Worm (Caenorhabditis elegans) whole organism, late embryonic: ENCODE measurements around the gene Y51H4A.6.

Experiments
- C38D4.7 ChIP-seq: fragments of 200-800 bp; sonication (Bioruptor generic); optimal IDR thresholded peaks from 2 replicates; lab custom pipeline; 2018; ENCODE audit warnings: mild to moderate bottlenecking, missing genetic modification characterization, moderate library complexity, missing compliant biosample characterization
- F13H6.1 ChIP-seq: sonication (generic microtip); optimal IDR thresholded peaks from 2 replicates; lab custom pipeline; 2016; ENCODE audit warnings: missing genetic modification characterization, missing compliant biosample characterization
- T23F11.4 ChIP-seq: fragments of 200-800 bp; sonication (Bioruptor generic); optimal IDR thresholded peaks from 2 replicates; lab custom pipeline; 2018; ENCODE audit warnings: mild to moderate bottlenecking, missing genetic modification characterization, missing compliant biosample characterization
- ceh-2 ChIP-seq: sonication (generic microtip); optimal IDR thresholded peaks from 2 replicates; lab custom pipeline; 2016; ENCODE audit warnings: missing genotype, missing genetic modification characterization, missing compliant biosample characterization
- ceh-22 ChIP-seq: sonication (generic microtip); optimal IDR thresholded peaks from 2 replicates; lab custom pipeline; 2017; ENCODE audit warnings: missing biosample characterization, missing genetic modification characterization
- ceh-30 ChIP-seq: fragments of 150-350 bp; optimal IDR thresholded peaks from 2 replicates; lab custom pipeline; 2014; ENCODE audit warnings: missing biosample characterization, missing genetic modification characterization
- ceh-31 ChIP-seq: sonication (generic microtip); optimal IDR thresholded peaks from 2 replicates; lab custom pipeline; 2016; ENCODE audit warnings: missing genetic modification characterization, missing compliant biosample characterization
- ceh-34 ChIP-seq: sonication (generic microtip); optimal IDR thresholded peaks from 2 replicates; lab custom pipeline; 2016; ENCODE audit warnings: mild to moderate bottlenecking, missing genetic modification characterization, missing compliant biosample characterization
- elt-4 ChIP-seq: sonication (generic microtip); optimal IDR thresholded peaks from 2 replicates; lab custom pipeline; 2016; ENCODE audit warnings: missing genetic modification characterization, missing compliant biosample characterization
- fkh-6 ChIP-seq: sonication (generic microtip); optimal IDR thresholded peaks from 2 replicates; lab custom pipeline; 2016; ENCODE audit warnings: missing genetic modification characterization, missing compliant biosample characterization
- gmeb-2 ChIP-seq: sonication (generic microtip); optimal IDR thresholded peaks from 2 replicates; lab custom pipeline; 2016; ENCODE audit warnings: missing genetic modification characterization, inconsistent platforms, missing compliant biosample characterization
- hlh-13 ChIP-seq: fragments of 200-800 bp; sonication (Bioruptor generic); optimal IDR thresholded peaks from 2 replicates; lab custom pipeline; 2018; ENCODE audit warnings: mild to moderate bottlenecking, missing genetic modification characterization, missing compliant biosample characterization
- hlh-15 ChIP-seq: sonication (generic microtip); optimal IDR thresholded peaks from 2 replicates; lab custom pipeline; 2016; ENCODE audit warnings: missing genetic modification characterization, missing compliant biosample characterization
- nhr-11 ChIP-seq: fragments of 150-350 bp; optimal IDR thresholded peaks from 2 replicates; lab custom pipeline; 2014; ENCODE audit warnings: missing biosample characterization, missing genetic modification characterization
- pag-3 ChIP-seq: sonication (generic microtip); optimal IDR thresholded peaks from 2 replicates; lab custom pipeline; 2016; ENCODE audit warnings: missing compliant biosample characterization, missing genetic modification characterization, borderline replicate concordance
- pha-4 ChIP-seq: fragments of 150-350 bp; optimal IDR thresholded peaks from 2 replicates; lab custom pipeline; 2018; ENCODE audit warnings: missing biosample characterization, missing genetic modification reagents, missing genetic modification characterization
- pqm-1 ChIP-seq: sonication (generic microtip); optimal IDR thresholded peaks from 2 replicates; lab custom pipeline; 2016; ENCODE audit warnings: missing genetic modification characterization, missing compliant biosample characterization
- rnt-1 ChIP-seq: sonication (generic microtip); optimal IDR thresholded peaks from 2 replicates; lab custom pipeline; 2016; ENCODE audit warnings: missing genetic modification characterization, missing compliant biosample characterization
- sdc-2 ChIP-seq: sonication (generic microtip); optimal IDR thresholded peaks from 2 replicates; lab custom pipeline; 2016; ENCODE audit warnings: missing genotype, missing genetic modification characterization, missing compliant biosample characterization
- sox-2 ChIP-seq: fragments of 200-800 bp; sonication (Bioruptor generic); IDR thresholded peaks from 2 replicates; pipeline ENCODE4 v1.3.6; 2022; ENCODE audit warnings: missing genetic modification reagents, missing genetic modification characterization, missing compliant biosample characterization
- sox-4 ChIP-seq: sonication (generic microtip); optimal IDR thresholded peaks from 2 replicates; lab custom pipeline; 2017; ENCODE audit warnings: mild to moderate bottlenecking, missing genetic modification characterization, inconsistent platforms, missing compliant biosample characterization
- unc-42 ChIP-seq: sonication (generic microtip); optimal IDR thresholded peaks from 2 replicates; lab custom pipeline; 2016; ENCODE audit warnings: missing genotype, missing genetic modification characterization, missing compliant biosample characterization

Y51H4A.6 gene

ce11 chrIV:16551457-16551856 is 18.0 kb downstream of the Y51H4A.6 start:
- no peak for TF ChIP-seq rnt-1 (tag; lab: Kevin White, UChicago)
- TF ChIP-seq, all 69 proteins: peak for 0

- TF ChIP-seq ceh-2 (tag; lab: Kevin White, UChicago), result no peak
- no peak for TF ChIP-seq unc-42 (tag; lab: Kevin White, UChicago)
- no peak for TF ChIP-seq ceh-31 (tag; lab: Kevin White, UChicago)
- no peak for TF ChIP-seq elt-4 (tag; lab: Kevin White, UChicago)
- TF ChIP-seq nhr-11, result no peak
- no peak for TF ChIP-seq gmeb-2
- no peak for TF ChIP-seq sox-2 (GFP tag; lab: Robert Waterston, UW)
- TF ChIP-seq pha-4 (tag; lab: Kevin White, UChicago), result no peak
- no peak for TF ChIP-seq sdc-2 (tag; lab: Kevin White, UChicago)
- TF ChIP-seq pqm-1 (tag; lab: Kevin White, UChicago), result no peak
- no peak for TF ChIP-seq pag-3 (tag; lab: Kevin White, UChicago)
- TF ChIP-seq ceh-34 (tag; lab: Kevin White, UChicago), result no peak
- no peak for TF ChIP-seq C38D4.7 (GFP tag; lab: Kevin White, UChicago)
Observed at ce11 chrIV:16560971-16561370, 27.5 kb downstream of the Y51H4A.6 start.

ce11 chrIV:16578449-16578848 is 45.0 kb downstream of the Y51H4A.6 start, which contains the start of gene Y51H4A.8:
TSS of gene Y51H4A.8 (minus strand) at chrIV:16578549.
- TF ChIP-seq ceh-22 (no peak), hlh-15 (tag; lab: Kevin White, UChicago) (no peak), T23F11.4 (no peak), sox-4 (no peak), F13H6.1 (tag; lab: Kevin White, UChicago) (no peak), sox-2 (GFP tag; lab: Robert Waterston, UW) (no peak), ceh-30 (tag; lab: Kevin White, UChicago) (no peak), gmeb-2 (no peak), hlh-13 (GFP tag; lab: Kevin White, UChicago) (no peak), fkh-6 (tag; lab: Kevin White, UChicago) (no peak)
- TF ChIP-seq, all 69 proteins: peak for 0
